Fruit fly (Drosophila melanogaster) whole organism, prepupa: ENCODE measurements around the gene Fip1.

Source experiments
- Blimp-1 ChIP-seq: fragments of 200-800 bp; sonication (Bioruptor generic); optimal IDR thresholded peaks from 3 replicates; lab custom pipeline; 2017; ENCODE audit warnings: missing biosample characterization, missing genetic modification characterization, mild to moderate bottlenecking, moderate library complexity, missing genetic modification reagents
- CG10631 ChIP-seq: fragments of 200-800 bp; sonication (Bioruptor generic); optimal IDR thresholded peaks from 2 replicates; lab custom pipeline; 2016; ENCODE audit warnings: missing biosample characterization, missing genetic modification characterization
- CG10669 ChIP-seq: fragments of 200-800 bp; sonication (Bioruptor generic); optimal IDR thresholded peaks from 3 replicates; lab custom pipeline; 2018; ENCODE audit warnings: missing biosample characterization, mild to moderate bottlenecking, missing genetic modification characterization, moderate library complexity
- CG11294 ChIP-seq: fragments of 200-800 bp; sonication (Bioruptor generic); IDR thresholded peaks from 2 replicates; pipeline ENCODE4 v1.3.6; 2022; ENCODE audit warnings: missing biosample characterization, missing genetic modification characterization
- CG11762 ChIP-seq: fragments of 200-800 bp; sonication (Bioruptor generic); optimal IDR thresholded peaks from 3 replicates; lab custom pipeline; 2016; ENCODE audit warnings: missing biosample characterization, missing genetic modification characterization; ENCODE audit not compliant: insufficient read depth
- CG11902 ChIP-seq: fragments of 200-800 bp; sonication (Bioruptor generic); optimal IDR thresholded peaks from 3 replicates; lab custom pipeline; 2016; ENCODE audit warnings: missing biosample characterization, missing genetic modification characterization
- CG1621 ChIP-seq: fragments of 200-800 bp; sonication (Bioruptor generic); optimal IDR thresholded peaks from 3 replicates; lab custom pipeline; 2018; ENCODE audit warnings: missing biosample characterization, mild to moderate bottlenecking, missing genetic modification characterization
- CG16779 ChIP-seq: fragments of 200-800 bp; sonication (Bioruptor generic); optimal IDR thresholded peaks from 3 replicates; lab custom pipeline; 2017; ENCODE audit warnings: missing biosample characterization, mild to moderate bottlenecking, missing genetic modification characterization
- CG3032 ChIP-seq: fragments of 200-800 bp; optimal IDR thresholded peaks from 2 replicates; lab custom pipeline; 2019; ENCODE audit warnings: missing biosample characterization, mild to moderate bottlenecking, missing genetic modification characterization, moderate library complexity
- CG31627 ChIP-seq: fragments of 200-800 bp; sonication (Bioruptor generic); optimal IDR thresholded peaks from 3 replicates; lab custom pipeline; 2016; ENCODE audit warnings: missing biosample characterization, missing genetic modification characterization
- CG32006 ChIP-seq: fragments of 200-800 bp; sonication (Bioruptor generic); optimal IDR thresholded peaks from 3 replicates; lab custom pipeline; 2017; ENCODE audit warnings: missing biosample characterization, mild to moderate bottlenecking, missing genetic modification characterization
- CG34406 ChIP-seq: fragments of 200-800 bp; sonication (Bioruptor generic); optimal IDR thresholded peaks from 3 replicates; lab custom pipeline; 2016; ENCODE audit warnings: missing biosample characterization, missing genetic modification characterization
- CG3919 ChIP-seq: fragments of 200-800 bp; sonication (Bioruptor generic); optimal IDR thresholded peaks from 3 replicates; lab custom pipeline; 2016; ENCODE audit warnings: missing biosample characterization, missing genetic modification characterization
- CG4318 ChIP-seq: fragments of 200-800 bp; sonication (Bioruptor generic); optimal IDR thresholded peaks from 3 replicates; lab custom pipeline; 2017; ENCODE audit warnings: missing biosample characterization, mild to moderate bottlenecking, missing genetic modification characterization
- CG6163 ChIP-seq: fragments of 200-800 bp; sonication (Bioruptor generic); IDR thresholded peaks from 3 replicates; pipeline ENCODE4 v1.3.6; 2022; ENCODE audit warnings: missing biosample characterization, missing genetic modification characterization
- CG6276 ChIP-seq: fragments of 200-800 bp; sonication (Bioruptor generic); optimal IDR thresholded peaks from 2 replicates; lab custom pipeline; 2017; ENCODE audit warnings: missing biosample characterization, mild to moderate bottlenecking, missing genetic modification characterization
- CG6792 ChIP-seq: fragments of 200-800 bp; sonication (Bioruptor generic); optimal IDR thresholded peaks from 3 replicates; lab custom pipeline; 2016; ENCODE audit warnings: missing biosample characterization, missing genetic modification characterization
- CG6808 ChIP-seq: fragments of 200-800 bp; sonication (Bioruptor generic); optimal IDR thresholded peaks from 3 replicates; lab custom pipeline; 2017; ENCODE audit warnings: missing biosample characterization, missing genetic modification characterization, mild to moderate bottlenecking, moderate library complexity, missing genetic modification reagents
- CG6854 ChIP-seq: fragments of 200-800 bp; sonication (Bioruptor generic); optimal IDR thresholded peaks from 2 replicates; lab custom pipeline; 2017; ENCODE audit warnings: missing biosample characterization, mild to moderate bottlenecking, missing genetic modification characterization
- CG7368 ChIP-seq: fragments of 200-800 bp; sonication (Bioruptor generic); optimal IDR thresholded peaks from 3 replicates; lab custom pipeline; 2016; ENCODE audit warnings: missing biosample characterization, missing genetic modification characterization
- CG8319 ChIP-seq: fragments of 200-800 bp; sonication (Bioruptor generic); optimal IDR thresholded peaks from 3 replicates; lab custom pipeline; 2016; ENCODE audit warnings: missing biosample characterization, missing genetic modification characterization
- CG8632 ChIP-seq: fragments of 200-800 bp; sonication (Bioruptor generic); optimal IDR thresholded peaks from 3 replicates; lab custom pipeline; 2016; ENCODE audit warnings: missing biosample characterization, missing genetic modification characterization
- Eip75B ChIP-seq: fragments of 200-800 bp; sonication (Bioruptor generic); optimal IDR thresholded peaks from 3 replicates; lab custom pipeline; 2016; ENCODE audit warnings: missing biosample characterization, missing genetic modification characterization
- Eip93F ChIP-seq: fragments of 200-800 bp; sonication (Bioruptor generic); optimal IDR thresholded peaks from 2 replicates; lab custom pipeline; 2016; ENCODE audit warnings: missing biosample characterization, mild to moderate bottlenecking, missing genetic modification characterization
- Ets21C ChIP-seq: fragments of 200-800 bp; sonication (Bioruptor generic); optimal IDR thresholded peaks from 3 replicates; lab custom pipeline; 2016; ENCODE audit warnings: missing biosample characterization, missing genetic modification characterization
- Ets96B ChIP-seq: fragments of 200-800 bp; optimal IDR thresholded peaks from 2 replicates; lab custom pipeline; 2019; ENCODE audit warnings: missing biosample characterization, mild to moderate bottlenecking, missing genetic modification characterization, moderate library complexity
- Gug ChIP-seq: fragments of 200-800 bp; sonication (Bioruptor generic); IDR thresholded peaks from 2 replicates; pipeline ENCODE4 v1.3.6; 2022; ENCODE audit warnings: missing biosample characterization, missing genetic modification characterization
- Hr38 ChIP-seq: sonication (Bioruptor generic); optimal IDR thresholded peaks from 2 replicates; lab custom pipeline; 2016; ENCODE audit warnings: missing biosample characterization, missing genetic modification characterization
- Lpt ChIP-seq: fragments of 200-800 bp; sonication (Bioruptor generic); optimal IDR thresholded peaks from 3 replicates; lab custom pipeline; 2016; ENCODE audit warnings: missing biosample characterization, missing genetic modification characterization
- Met ChIP-seq: fragments of 200-800 bp; sonication (Bioruptor generic); optimal IDR thresholded peaks from 3 replicates; lab custom pipeline; 2016; ENCODE audit warnings: missing biosample characterization, missing genetic modification characterization
- OdsH ChIP-seq: fragments of 200-800 bp; sonication (Bioruptor generic); optimal IDR thresholded peaks from 3 replicates; lab custom pipeline; 2016; ENCODE audit warnings: missing biosample characterization, missing genetic modification characterization
- Smox ChIP-seq: fragments of 200-800 bp; sonication (Bioruptor generic); optimal IDR thresholded peaks from 3 replicates; lab custom pipeline; 2016; ENCODE audit warnings: missing biosample characterization, missing genetic modification characterization
- Sox102F ChIP-seq: fragments of 200-800 bp; sonication (Bioruptor generic); optimal IDR thresholded peaks from 2 replicates; lab custom pipeline; 2016; ENCODE audit warnings: missing biosample characterization, mild to moderate bottlenecking, missing genetic modification characterization
- Sox14 ChIP-seq: fragments of 200-800 bp; sonication (Bioruptor generic); optimal IDR thresholded peaks from 3 replicates; lab custom pipeline; 2016; ENCODE audit warnings: missing biosample characterization, missing genetic modification characterization
- achi ChIP-seq: fragments of 200-800 bp; sonication (Bioruptor generic); optimal IDR thresholded peaks from 3 replicates; lab custom pipeline; 2016; ENCODE audit warnings: missing biosample characterization, missing genetic modification characterization
- cyc ChIP-seq: fragments of 200-800 bp; sonication (Bioruptor generic); optimal IDR thresholded peaks from 3 replicates; lab custom pipeline; 2016; ENCODE audit warnings: missing biosample characterization, missing genetic modification characterization
- dsx ChIP-seq: fragments of 200-800 bp; optimal IDR thresholded peaks from 3 replicates; lab custom pipeline; 2019; ENCODE audit warnings: missing biosample characterization, mild to moderate bottlenecking, missing genetic modification characterization, moderate library complexity; ENCODE audit not compliant: poor library complexity, severe bottlenecking
- eg ChIP-seq: fragments of 200-800 bp; sonication (Bioruptor generic); IDR thresholded peaks from 3 replicates; pipeline ENCODE4 v1.3.6; 2022; ENCODE audit warnings: missing biosample characterization, missing genetic modification characterization
- fd59A ChIP-seq: fragments of 200-800 bp; sonication (Bioruptor generic); optimal IDR thresholded peaks from 2 replicates; lab custom pipeline; 2017; ENCODE audit warnings: missing biosample characterization, mild to moderate bottlenecking, missing genetic modification characterization, missing genetic modification reagents
- fd85E ChIP-seq: fragments of 200-800 bp; sonication (Bioruptor generic); optimal IDR thresholded peaks from 3 replicates; lab custom pipeline; 2016; ENCODE audit warnings: missing biosample characterization, missing genetic modification characterization
- pdm3 ChIP-seq: fragments of 200-800 bp; sonication (Bioruptor generic); optimal IDR thresholded peaks from 3 replicates; lab custom pipeline; 2016; ENCODE audit warnings: missing biosample characterization, missing genetic modification characterization
- salr ChIP-seq, 2 experiments: fragments of 200-800 bp; sonication (Bioruptor generic); optimal IDR thresholded peaks; 3 replicates each; lab custom pipeline; 2016 to 2018; ENCODE audit warnings: missing biosample characterization in 2 of 2, missing genetic modification characterization in 2 of 2, mild to moderate bottlenecking in 1 of 2
- spab ChIP-seq: fragments of 200-800 bp; sonication (Bioruptor generic); optimal IDR thresholded peaks from 2 replicates; lab custom pipeline; 2017; ENCODE audit warnings: missing biosample characterization, mild to moderate bottlenecking, missing genetic modification characterization, missing genetic modification reagents
- svp ChIP-seq: fragments of 200-800 bp; sonication (Bioruptor generic); peaks from one replicate; lab custom pipeline; 2016; ENCODE audit warnings: missing biosample characterization, missing genetic modification characterization
- topi ChIP-seq: fragments of 200-800 bp; sonication (Bioruptor generic); optimal IDR thresholded peaks from 3 replicates; lab custom pipeline; 2016; ENCODE audit warnings: missing biosample characterization, missing genetic modification characterization
- vri ChIP-seq: fragments of 200-800 bp; sonication (Bioruptor generic); optimal IDR thresholded peaks from 3 replicates; lab custom pipeline; 2016; ENCODE audit warnings: missing biosample characterization, mild to moderate bottlenecking, missing genetic modification characterization

Fip1 gene

DNA sequence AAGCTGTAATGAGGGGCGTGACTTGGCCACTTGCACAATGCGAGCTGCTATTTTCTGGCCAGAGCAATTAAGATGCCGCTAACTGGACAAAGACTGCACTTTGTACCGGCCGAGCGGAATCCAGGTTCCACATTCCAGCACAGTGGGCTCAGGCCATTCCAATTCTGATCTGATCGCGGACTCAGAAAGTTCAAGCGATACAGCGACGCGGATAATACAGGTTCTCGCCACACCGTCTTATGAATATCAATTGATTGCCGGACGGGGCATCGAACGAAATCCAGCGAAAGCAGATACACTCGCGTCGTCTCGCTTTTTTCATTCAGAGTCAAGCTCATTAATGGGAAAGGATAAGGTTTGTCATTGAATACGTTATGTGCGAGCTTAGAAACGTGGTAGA, 15.9 kb upstream of the Fip1 start (continued):
- TF ChIP-seq CG11294, result no peak
- no peak for TF ChIP-seq Hr38 (GFP tag; lab: Kevin White, UChicago)
- no peak for TF ChIP-seq CG8632 (GFP tag; lab: Kevin White, UChicago)
- TF ChIP-seq Sox102F (GFP tag; lab: Kevin White, UChicago), result no peak
- TF ChIP-seq CG8319 (GFP tag; lab: Kevin White, UChicago), result no peak
- no peak for TF ChIP-seq CG10631 (GFP tag; lab: Kevin White, UChicago)
- TF ChIP-seq Smox (GFP tag; lab: Kevin White, UChicago), result no peak
- no peak for TF ChIP-seq Eip75B (GFP tag; lab: Kevin White, UChicago)
- TF ChIP-seq Ets21C (GFP tag; lab: Kevin White, UChicago), result no peak
- TF ChIP-seq Lpt (GFP tag; lab: Kevin White, UChicago), result no peak
- peak; percentile 64 for TF ChIP-seq CG6854 (GFP tag; lab: Kevin White, UChicago)
- no peak for TF ChIP-seq CG3032 (tag; lab: Kevin White, UChicago)
- TF ChIP-seq Ets96B (tag; lab: Kevin White, UChicago), result no peak
- no peak for TF ChIP-seq CG31627
- peak; percentile 19 for TF ChIP-seq CG10669
- no peak for TF ChIP-seq CG34406 (GFP tag; lab: Kevin White, UChicago)
- TF ChIP-seq CG4318 (GFP tag; lab: Kevin White, UChicago), result no peak
- TF ChIP-seq CG6808, result peak; percentile 56
- peak; percentile 49 for TF ChIP-seq CG1621 (tag; lab: Kevin White, UChicago)
- TF ChIP-seq svp (GFP tag; lab: Kevin White, UChicago), result peak; percentile 86
- TF ChIP-seq OdsH (GFP tag; lab: Kevin White, UChicago), result no peak
- no peak for TF ChIP-seq fd59A (GFP tag; lab: Kevin White, UChicago)
- TF ChIP-seq pdm3 (GFP tag; lab: Kevin White, UChicago), result no peak
- peak; percentile 48 for TF ChIP-seq Blimp-1
- TF ChIP-seq CG16779, result no peak

DNA sequence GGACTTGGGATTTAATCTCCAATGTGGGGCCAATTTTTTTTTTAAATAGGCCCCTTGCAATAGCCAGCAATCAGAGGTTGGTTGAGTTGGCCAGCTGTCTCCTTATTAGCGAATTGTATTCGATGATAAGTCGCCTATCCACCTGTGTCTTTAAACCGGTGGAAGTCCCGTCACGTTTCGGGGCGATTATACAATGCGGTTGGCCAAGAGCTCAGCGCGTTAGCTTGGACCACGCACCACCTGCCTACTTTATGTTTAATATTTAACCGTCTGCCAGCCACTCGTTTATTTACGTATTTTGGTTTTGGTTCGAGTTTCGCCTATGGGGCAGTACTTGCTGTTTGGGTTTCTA, 14.1 kb upstream of the Fip1 start:
- TF ChIP-seq achi (GFP tag; lab: Kevin White, UChicago), result no peak
- peak; percentile 68 for TF ChIP-seq vri (GFP tag; lab: Kevin White, UChicago)

- TF ChIP-seq CG11902 (GFP tag; lab: Kevin White, UChicago) (no peak), CG6792 (no peak), CG3032 (tag; lab: Kevin White, UChicago) (no peak), CG31627 (no peak), topi (GFP tag; lab: Kevin White, UChicago) (peak; percentile 3), CG6163 (GFP tag; lab: Robert Waterston, UW) (peak; percentile 29; the same call in 1 of the 3 replicates), CG6276 (GFP tag; lab: Kevin White, UChicago) (no peak), Blimp-1 (no peak), Ets96B (tag; lab: Kevin White, UChicago) (no peak), Sox14 (no peak), CG16779 (no peak), fd85E (peak; percentile 11), achi (GFP tag; lab: Kevin White, UChicago) (no peak), CG3919 (GFP tag; lab: Kevin White, UChicago) (peak; percentile 5), CG11762 (GFP tag; lab: Kevin White, UChicago) (no peak), cyc (GFP tag; lab: Kevin White, UChicago) (no peak), Met (GFP tag; lab: Kevin White, UChicago) (no peak), salr (GFP tag; optimal IDR thresholded peaks at IDR 0.05; lab: Kevin White, UChicago) (no peak), CG7368 (GFP tag; lab: Kevin White, UChicago) (no peak), eg (GFP tag; lab: Robert Waterston, UW) (no peak), vri (GFP tag; lab: Kevin White, UChicago) (peak; percentile 61), CG32006 (no peak), CG6854 (GFP tag; lab: Kevin White, UChicago) (peak; percentile 41), CG6808 (no peak), CG4318 (GFP tag; lab: Kevin White, UChicago) (no peak), Eip93F (GFP tag; lab: Kevin White, UChicago) (peak; percentile 39), spab (no peak), Gug (GFP tag; lab: Robert Waterston, UW) (no peak), Eip75B (GFP tag; lab: Kevin White, UChicago) (no peak), pdm3 (GFP tag; lab: Kevin White, UChicago) (no peak), dsx (GFP tag; lab: Kevin White, UChicago) (peak; percentile 1), Smox (GFP tag; lab: Kevin White, UChicago) (no peak), CG8632 (GFP tag; lab: Kevin White, UChicago) (no peak)
Measured at dm6 chr3R:4471047-4471751, 13.6 kb upstream of the Fip1 start.
